Worm (Caenorhabditis elegans) whole organism, young adult: ENCODE measurements around the gene Y39A1A.31.
A peak's percentile ranks its signal among the peaks of the same experiment; 100 is the strongest.

Source experiments
- B0261.1 ChIP-seq: sonication (generic microtip); optimal IDR thresholded peaks from 2 replicates; lab custom pipeline; 2016; ENCODE audit warnings: mild to moderate bottlenecking, missing genetic modification characterization, moderate library complexity, missing compliant biosample characterization
- B0336.3 ChIP-seq: fragments of 200-800 bp; sonication (Bioruptor generic); IDR thresholded peaks from 2 replicates; pipeline ENCODE4 v1.3.6; 2022; ENCODE audit warnings: missing genetic modification characterization, missing compliant biosample characterization
- C06A6.2 ChIP-seq: fragments of 200-800 bp; sonication (Bioruptor generic); conservative IDR thresholded peaks from 2 replicates; pipeline ENCODE4 v1.3.6; 2022; ENCODE audit warnings: missing genetic modification characterization, missing compliant biosample characterization
- D2030.7 ChIP-seq: fragments of 200-800 bp; sonication (Bioruptor generic); IDR thresholded peaks from 2 replicates; pipeline ENCODE4 v1.3.6; 2022; ENCODE audit warnings: missing genetic modification reagents, missing genetic modification characterization, missing compliant biosample characterization
- F10E7.11 ChIP-seq: sonication (generic microtip); optimal IDR thresholded peaks from 2 replicates; lab custom pipeline; 2017; ENCODE audit warnings: mild to moderate bottlenecking, missing genetic modification characterization, moderate library complexity, missing compliant biosample characterization
- F23B12.7 ChIP-seq: sonication (generic microtip); optimal IDR thresholded peaks from 2 replicates; lab custom pipeline; 2017; ENCODE audit warnings: missing genetic modification characterization, mild to moderate bottlenecking, missing compliant biosample characterization, antibody characterized with exemption, moderate library complexity; ENCODE audit not compliant: insufficient read depth
- K11D2.4 ChIP-seq: fragments of 200-800 bp; sonication (Bioruptor generic); IDR thresholded peaks from 2 replicates; pipeline ENCODE4 v1.3.6; 2022; ENCODE audit warnings: missing genetic modification reagents, missing genetic modification characterization, missing compliant biosample characterization
- K12H6.12 ChIP-seq: fragments of 200-800 bp; sonication (Bioruptor generic); optimal IDR thresholded peaks from 2 replicates; lab custom pipeline; 2018; ENCODE audit warnings: mild to moderate bottlenecking, missing genetic modification characterization, missing compliant biosample characterization
- T07F8.4 ChIP-seq: sonication (generic microtip); optimal IDR thresholded peaks from 2 replicates; lab custom pipeline; 2016; ENCODE audit warnings: mild to moderate bottlenecking, missing genetic modification characterization, moderate library complexity, missing compliant biosample characterization
- Y56A3A.18 ChIP-seq: fragments of 200-800 bp; sonication (Bioruptor generic); IDR thresholded peaks from 2 replicates; pipeline ENCODE4 v1.3.6; 2022; ENCODE audit warnings: missing genetic modification reagents, missing genetic modification characterization, missing compliant biosample characterization
- Y67H2A.10 ChIP-seq: fragments of 200-800 bp; sonication (Bioruptor generic); conservative IDR thresholded peaks from 2 replicates; pipeline ENCODE4 v1.3.6; 2022; ENCODE audit warnings: missing genetic modification reagents, missing genetic modification characterization, missing compliant biosample characterization
- Y95B8A.8 ChIP-seq: fragments of 200-800 bp; sonication (Bioruptor generic); IDR thresholded peaks from 2 replicates; pipeline ENCODE4 v1.3.6; 2022; ENCODE audit warnings: missing genetic modification reagents, missing genetic modification characterization, missing compliant biosample characterization
- ZK185.1 ChIP-seq: sonication (generic microtip); optimal IDR thresholded peaks from 2 replicates; lab custom pipeline; 2016; ENCODE audit warnings: mild to moderate bottlenecking, missing genetic modification characterization, missing compliant biosample characterization; ENCODE audit not compliant: poor library complexity, severe bottlenecking
- aptf-3 ChIP-seq: fragments of 200-800 bp; sonication (Bioruptor generic); IDR thresholded peaks from 2 replicates; pipeline ENCODE4 v1.3.6; 2022; ENCODE audit warnings: missing genetic modification characterization, missing compliant biosample characterization
- attf-3 ChIP-seq: fragments of 200-800 bp; sonication (Bioruptor generic); conservative IDR thresholded peaks from 2 replicates; pipeline ENCODE4 v1.3.6; 2022; ENCODE audit warnings: missing genetic modification reagents, missing genetic modification characterization, missing compliant biosample characterization
- ceh-100 ChIP-seq: fragments of 200-800 bp; sonication (Bioruptor generic); IDR thresholded peaks from 2 replicates; pipeline ENCODE4 v1.3.6; 2022; ENCODE audit warnings: missing genetic modification reagents, missing genetic modification characterization, missing compliant biosample characterization
- ceh-91 ChIP-seq: fragments of 200-800 bp; sonication (Bioruptor generic); IDR thresholded peaks from 2 replicates; pipeline ENCODE4 v1.3.6; 2022; ENCODE audit warnings: missing genetic modification reagents, missing genetic modification characterization, missing compliant biosample characterization
- dox-1 ChIP-seq: fragments of 200-800 bp; sonication (Bioruptor generic); IDR thresholded peaks from 2 replicates; pipeline ENCODE4 v1.3.6; 2022; ENCODE audit warnings: missing genetic modification reagents, missing genetic modification characterization, missing compliant biosample characterization
- dpff-1 ChIP-seq: sonication (generic microtip); optimal IDR thresholded peaks from 2 replicates; lab custom pipeline; 2017; ENCODE audit warnings: mild to moderate bottlenecking, missing genetic modification characterization, missing compliant biosample characterization
- dpl-1 ChIP-seq: fragments of 150-350 bp; optimal IDR thresholded peaks from 2 replicates; lab custom pipeline; 2014; ENCODE audit warnings: missing biosample characterization, missing genetic modification reagents, missing genetic modification characterization
- egrh-3 ChIP-seq: fragments of 200-800 bp; sonication (Bioruptor generic); IDR thresholded peaks from 2 replicates; pipeline ENCODE4 v1.3.6; 2022; ENCODE audit warnings: missing genetic modification reagents, missing genetic modification characterization, missing compliant biosample characterization
- ekl-4 ChIP-seq: fragments of 200-800 bp; sonication (Bioruptor generic); IDR thresholded peaks from 2 replicates; pipeline ENCODE4 v1.3.6; 2022; ENCODE audit warnings: missing genetic modification reagents, missing genetic modification characterization, missing compliant biosample characterization
- gei-17 ChIP-seq: fragments of 200-800 bp; sonication (Bioruptor generic); optimal IDR thresholded peaks from 2 replicates; lab custom pipeline; 2018; ENCODE audit warnings: mild to moderate bottlenecking, missing genetic modification characterization, missing compliant biosample characterization
- hlh-26 ChIP-seq: fragments of 200-800 bp; sonication (Bioruptor generic); conservative IDR thresholded peaks from 2 replicates; pipeline ENCODE4 v1.3.6; 2022; ENCODE audit warnings: missing genetic modification reagents, missing genetic modification characterization, missing compliant biosample characterization
- hmg-1.2 ChIP-seq: fragments of 200-800 bp; sonication (Bioruptor generic); IDR thresholded peaks from 2 replicates; pipeline ENCODE4 v1.3.6; 2022; ENCODE audit warnings: missing genetic modification reagents, missing genetic modification characterization, missing compliant biosample characterization
- hmg-20 ChIP-seq: fragments of 200-800 bp; sonication (Bioruptor generic); IDR thresholded peaks from 2 replicates; pipeline ENCODE4 v1.3.6; 2022; ENCODE audit warnings: missing genetic modification reagents, missing genetic modification characterization, missing compliant biosample characterization
- hsf-1 ChIP-seq: fragments of 200-800 bp; sonication (Bioruptor generic); IDR thresholded peaks from 2 replicates; pipeline ENCODE4 v1.3.6; 2022; ENCODE audit warnings: missing genetic modification reagents, missing genetic modification characterization, missing compliant biosample characterization
- lin-40 ChIP-seq: sonication (generic microtip); optimal IDR thresholded peaks from 2 replicates; lab custom pipeline; 2016; ENCODE audit warnings: missing genetic modification characterization, mild to moderate bottlenecking, missing compliant biosample characterization, missing genotype, missing genetic modification reagents
- madf-3 ChIP-seq: fragments of 200-800 bp; sonication (Bioruptor generic); IDR thresholded peaks from 2 replicates; pipeline ENCODE4 v1.3.6; 2022; ENCODE audit warnings: missing genetic modification reagents, missing genetic modification characterization, missing compliant biosample characterization
- madf-8 ChIP-seq: fragments of 200-800 bp; sonication (Bioruptor generic); conservative IDR thresholded peaks from 2 replicates; pipeline ENCODE4 v1.3.6; 2022; ENCODE audit warnings: missing genetic modification reagents, missing genetic modification characterization, missing compliant biosample characterization
- nfya-2 ChIP-seq: fragments of 200-800 bp; sonication (Bioruptor generic); IDR thresholded peaks from 2 replicates; pipeline ENCODE4 v1.3.6; 2022; ENCODE audit warnings: missing genetic modification reagents, missing genetic modification characterization, missing compliant biosample characterization
- nfyb-1 ChIP-seq: fragments of 200-800 bp; sonication (Bioruptor generic); IDR thresholded peaks from 2 replicates; pipeline ENCODE4 v1.3.6; 2022; ENCODE audit warnings: missing genetic modification reagents, missing genetic modification characterization, missing compliant biosample characterization
- nhr-80 ChIP-seq: sonication (generic microtip); optimal IDR thresholded peaks from 2 replicates; lab custom pipeline; 2016; ENCODE audit warnings: missing genetic modification characterization, missing compliant biosample characterization
- pbrm-1 ChIP-seq: fragments of 200-800 bp; sonication (Bioruptor generic); IDR thresholded peaks from 2 replicates; pipeline ENCODE4 v1.3.6; 2022; ENCODE audit warnings: missing genetic modification reagents, missing genetic modification characterization, missing compliant biosample characterization
- rcor-1 ChIP-seq: fragments of 200-800 bp; sonication (Bioruptor generic); IDR thresholded peaks from 2 replicates; pipeline ENCODE4 v1.3.6; 2022; ENCODE audit warnings: missing genetic modification reagents, missing genetic modification characterization, missing compliant biosample characterization
- sdz-38 ChIP-seq: sonication (generic microtip); optimal IDR thresholded peaks from 2 replicates; lab custom pipeline; 2016; ENCODE audit warnings: missing genotype, missing genetic modification characterization, missing compliant biosample characterization
- sea-2 ChIP-seq: fragments of 200-800 bp; sonication (Bioruptor generic); IDR thresholded peaks from 2 replicates; pipeline ENCODE4 v1.3.6; 2022; ENCODE audit warnings: missing genetic modification characterization, missing compliant biosample characterization
- snpc-4 ChIP-seq, 5 experiments: fragments of 150-350 bp in 1 of 5; sonication (generic microtip) in 4 of 5; optimal IDR thresholded peaks; 2 replicates each; lab custom pipeline; 2014 to 2018; ENCODE audit warnings: missing genetic modification characterization in 5 of 5, missing biosample characterization in 3 of 5, antibody characterized with exemption in 2 of 5, mild to moderate bottlenecking in 2 of 5, missing compliant biosample characterization in 2 of 5, missing genotype in 2 of 5, moderate library complexity in 2 of 5, missing genetic modification reagents in 1 of 5
- tlf-1 ChIP-seq: fragments of 200-800 bp; sonication (Bioruptor generic); optimal IDR thresholded peaks from 2 replicates; lab custom pipeline; 2018; ENCODE audit warnings: mild to moderate bottlenecking, missing genetic modification characterization, missing compliant biosample characterization
- xnd-1 ChIP-seq: sonication (generic microtip); optimal IDR thresholded peaks from 2 replicates; lab custom pipeline; 2016; ENCODE audit warnings: missing genotype, missing genetic modification reagents, missing genetic modification characterization, missing compliant biosample characterization
- ztf-22 ChIP-seq: fragments of 200-800 bp; sonication (Bioruptor generic); optimal IDR thresholded peaks from 2 replicates; lab custom pipeline; 2018; ENCODE audit warnings: mild to moderate bottlenecking, missing genetic modification characterization, moderate library complexity, missing compliant biosample characterization

Gene Y39A1A.31

DNA sequence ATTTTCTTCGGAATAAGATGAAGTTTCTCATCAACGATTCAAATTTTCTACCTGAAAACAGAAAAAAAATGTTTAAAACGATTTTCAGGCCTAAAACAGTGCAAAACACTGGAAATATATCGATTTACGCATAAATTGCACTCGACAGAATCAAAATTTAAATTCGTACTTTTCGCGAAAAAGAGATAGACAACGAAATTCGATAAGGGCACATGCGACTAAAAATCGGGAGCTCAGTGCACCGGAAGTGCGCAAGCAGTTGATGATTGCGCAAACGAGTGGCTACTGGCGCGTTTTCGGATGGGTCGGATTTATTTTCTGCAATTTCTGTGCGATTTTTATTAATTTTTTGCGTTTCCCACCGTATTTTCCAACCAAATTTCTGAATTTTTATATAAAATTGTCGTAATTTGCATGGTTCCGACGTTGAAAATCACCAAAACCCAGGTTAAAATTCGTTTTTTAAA, 18.0 kb upstream of the Y39A1A.31 start, which contains the start of the genes Y39A1A.21 and Y39A1A.22 (continued):
- TF ChIP-seq snpc-4 (GFP tag; optimal IDR thresholded peaks at IDR 0.05; lab: Kevin White, UChicago) (no peak), snpc-4 (tag; optimal IDR thresholded peaks at IDR 0.05; lab: Kevin White, UChicago) (peak; percentile 40 to 59 (median 48)), pbrm-1 (peak; percentile 74), sea-2 (GFP tag; lab: Robert Waterston, UW) (no peak), Y56A3A.18 (0 out of 2 replicates have a peak, but pooled peaks have one; percentile 14), F23B12.7 (peak; percentile 55), T07F8.4 (no peak), C06A6.2 (GFP tag; lab: Robert Waterston, UW) (peak; percentile 37; the same call in 1 of the 2 replicates), ztf-22 (no peak), madf-3 (GFP tag; lab: Robert Waterston, UW) (0 out of 2 replicates have a peak, but pooled peaks have one; percentile 43), attf-3 (GFP tag; lab: Robert Waterston, UW) (0 out of 2 replicates have a peak, but pooled peaks have one; percentile 31), hlh-26 (no peak), dpl-1 (no peak), dox-1 (GFP tag; lab: Robert Waterston, UW) (peak; percentile 87), ZK185.1 (tag; lab: Kevin White, UChicago) (peak; percentile 79), rcor-1 (GFP tag; lab: Robert Waterston, UW) (peak; percentile 79), nfyb-1 (GFP tag; lab: Robert Waterston, UW) (peak; percentile 88), Y67H2A.10 (GFP tag; lab: Robert Waterston, UW) (no peak), dpff-1 (tag; lab: Kevin White, UChicago) (no peak), egrh-3 (no peak), lin-40 (tag; lab: Kevin White, UChicago) (peak; percentile 80), B0261.1 (tag; lab: Kevin White, UChicago) (no peak), K12H6.12 (tag; lab: Kevin White, UChicago) (peak; percentile 11), K11D2.4 (GFP tag; lab: Robert Waterston, UW) (peak; percentile 74), madf-8 (GFP tag; lab: Robert Waterston, UW) (peak; percentile 40; the same call in 1 of the 2 replicates), ceh-100 (peak; percentile 75), hsf-1 (GFP tag; lab: Robert Waterston, UW) (0 out of 2 replicates have a peak, but pooled peaks have one; percentile 37), nhr-80 (tag; lab: Kevin White, UChicago) (peak; percentile 70), Y95B8A.8 (GFP tag; lab: Robert Waterston, UW) (peak; percentile 43; the same call in 1 of the 2 replicates), tlf-1 (GFP tag; lab: Kevin White, UChicago) (peak; percentile 69), hmg-20 (GFP tag; lab: Robert Waterston, UW) (peak; percentile 74), aptf-3 (no peak), gei-17 (GFP tag; lab: Kevin White, UChicago) (no peak), ekl-4 (GFP tag; lab: Robert Waterston, UW) (peak; percentile 74; the same call in 1 of the 2 replicates), F10E7.11 (tag; lab: Kevin White, UChicago) (no peak), sdz-38 (tag; lab: Kevin White, UChicago) (no peak), hmg-1.2 (GFP tag; lab: Robert Waterston, UW) (peak; percentile 46), xnd-1 (tag; lab: Kevin White, UChicago) (peak; percentile 63), ceh-91 (GFP tag; lab: Robert Waterston, UW) (peak; percentile 65), nfya-2 (GFP tag; lab: Robert Waterston, UW) (no peak), D2030.7 (peak; percentile 42; the same call in 1 of the 2 replicates), B0336.3 (peak; percentile 70)
